Fruit fly (Drosophila melanogaster) whole organism, embryonic: ENCODE data around the gene Polr2F.

Experiments used
- CG10147 ChIP-seq: fragments of 200-800 bp; sonication (Bioruptor generic); optimal IDR thresholded peaks from 2 replicates; lab custom pipeline; 2019; ENCODE audit warnings: missing biosample characterization, mild to moderate bottlenecking, missing genetic modification characterization, moderate library complexity
- CG10366 ChIP-seq: fragments of 200-800 bp; sonication (Bioruptor generic); IDR thresholded peaks from 2 replicates; pipeline ENCODE4 v1.3.6; 2022; ENCODE audit warnings: missing biosample characterization, missing genetic modification characterization
- CG12219 ChIP-seq: fragments of 200-800 bp; sonication (Bioruptor generic); optimal IDR thresholded peaks from 3 replicates; lab custom pipeline; 2018; ENCODE audit warnings: missing biosample characterization, mild to moderate bottlenecking, missing genetic modification characterization
- CG12769 ChIP-seq: fragments of 200-800 bp; sonication (Bioruptor generic); optimal IDR thresholded peaks from 2 replicates; lab custom pipeline; 2019; ENCODE audit warnings: missing biosample characterization, mild to moderate bottlenecking, missing genetic modification characterization, moderate library complexity
- CG14667 ChIP-seq: fragments of 200-800 bp; sonication (Bioruptor generic); IDR thresholded peaks from 2 replicates; pipeline ENCODE4 v1.3.6; 2022; ENCODE audit warnings: missing biosample characterization, missing genetic modification characterization
- CG14860 ChIP-seq: fragments of 200-800 bp; sonication (Bioruptor generic); IDR thresholded peaks from 3 replicates; pipeline ENCODE4 v1.3.6; 2022; ENCODE audit warnings: missing biosample characterization, missing genetic modification characterization; ENCODE audit not compliant: partially characterized antibody
- CG1647 ChIP-seq: fragments of 200-800 bp; sonication (Bioruptor generic); optimal IDR thresholded peaks from 3 replicates; lab custom pipeline; 2016; ENCODE audit warnings: missing biosample characterization, missing genetic modification characterization
- CG17359 ChIP-seq: fragments of 200-800 bp; sonication (Bioruptor generic); optimal IDR thresholded peaks from 3 replicates; lab custom pipeline; 2018; ENCODE audit warnings: missing biosample characterization, mild to moderate bottlenecking, missing genetic modification characterization, moderate library complexity
- CG17612 ChIP-seq: fragments of 200-800 bp; sonication (Bioruptor generic); IDR thresholded peaks from 2 replicates; pipeline ENCODE4 v1.3.6; 2022; ENCODE audit warnings: missing biosample characterization, missing genetic modification characterization
- CG17912 ChIP-seq: fragments of 200-800 bp; sonication (Bioruptor generic); optimal IDR thresholded peaks from 2 replicates; lab custom pipeline; 2018; ENCODE audit warnings: missing biosample characterization, mild to moderate bottlenecking, missing genetic modification characterization
- CG18262 ChIP-seq: fragments of 200-800 bp; optimal IDR thresholded peaks from 3 replicates; lab custom pipeline; 2019; ENCODE audit warnings: missing biosample characterization, mild to moderate bottlenecking, missing genetic modification characterization, moderate library complexity
- CG1832 ChIP-seq: fragments of 200-800 bp; sonication (Bioruptor generic); optimal IDR thresholded peaks from 2 replicates; lab custom pipeline; 2017; ENCODE audit warnings: missing biosample characterization, mild to moderate bottlenecking, missing genetic modification characterization, inconsistent platforms
- CG3847 ChIP-seq: fragments of 200-800 bp; sonication (Bioruptor generic); IDR thresholded peaks from 2 replicates; pipeline ENCODE4 v1.3.6; 2022; ENCODE audit warnings: missing biosample characterization, missing genetic modification characterization
- CG4282 ChIP-seq: fragments of 200-800 bp; sonication (Bioruptor generic); optimal IDR thresholded peaks from 2 replicates; lab custom pipeline; 2016; ENCODE audit warnings: missing biosample characterization, missing genetic modification characterization
- CG6765 ChIP-seq: fragments of 200-800 bp; sonication (Bioruptor generic); optimal IDR thresholded peaks from 3 replicates; lab custom pipeline; 2017; ENCODE audit warnings: missing biosample characterization, mild to moderate bottlenecking, missing genetic modification characterization
- CG7963 ChIP-seq: fragments of 200-800 bp; sonication (Bioruptor generic); IDR thresholded peaks from 3 replicates; pipeline ENCODE4 v1.3.6; 2022; ENCODE audit warnings: missing biosample characterization, missing genetic modification characterization; ENCODE audit not compliant: partially characterized antibody
- CG8388 ChIP-seq: fragments of 200-800 bp; sonication (Bioruptor generic); optimal IDR thresholded peaks from 2 replicates; lab custom pipeline; 2019; ENCODE audit warnings: missing biosample characterization, mild to moderate bottlenecking, missing genetic modification characterization, moderate library complexity
- CG8478 ChIP-seq: fragments of >200 bp; optimal IDR thresholded peaks from 2 replicates; lab custom pipeline; 2018
- CG8765 ChIP-seq: fragments of 200-800 bp; sonication (Bioruptor generic); IDR thresholded peaks from 2 replicates; pipeline ENCODE4 v1.3.6; 2022; ENCODE audit warnings: missing biosample characterization, missing genetic modification characterization
- CG8924 ChIP-seq: fragments of 200-800 bp; optimal IDR thresholded peaks from 3 replicates; lab custom pipeline; 2019; ENCODE audit warnings: missing biosample characterization, mild to moderate bottlenecking, missing genetic modification characterization, moderate library complexity
- CG9215 ChIP-seq: fragments of 200-800 bp; sonication (Bioruptor generic); IDR thresholded peaks from 2 replicates; pipeline ENCODE4 v1.3.6; 2022; ENCODE audit warnings: missing biosample characterization, missing genetic modification characterization
- CG9876 ChIP-seq: fragments of 200-800 bp; sonication (Bioruptor generic); optimal IDR thresholded peaks from 2 replicates; lab custom pipeline; 2016; ENCODE audit warnings: missing biosample characterization, missing genetic modification characterization
- CoRest ChIP-seq: fragments of 200-800 bp; sonication (Bioruptor generic); optimal IDR thresholded peaks from 3 replicates; lab custom pipeline; 2018; ENCODE audit warnings: missing biosample characterization, mild to moderate bottlenecking, missing genetic modification characterization, moderate library complexity
- H15 ChIP-seq: fragments of 200-800 bp; sonication (Bioruptor generic); IDR thresholded peaks from 3 replicates; pipeline ENCODE4 v1.3.6; 2022; ENCODE audit warnings: missing biosample characterization, missing genetic modification characterization
- HmgZ ChIP-seq: fragments of 200-800 bp; sonication (Bioruptor generic); optimal IDR thresholded peaks from 2 replicates; lab custom pipeline; 2018; ENCODE audit warnings: missing biosample characterization, mild to moderate bottlenecking, missing genetic modification characterization
- Hr51 ChIP-seq, 2 experiments: fragments of 200-800 bp; sonication (Bioruptor generic); optimal IDR thresholded peaks; 2 replicates in 1 of 2; 3 replicates in 1 of 2; lab custom pipeline; 2016 to 2018; ENCODE audit warnings: missing biosample characterization in 2 of 2, missing genetic modification characterization in 2 of 2, mild to moderate bottlenecking in 1 of 2, moderate library complexity in 1 of 2
- Meics ChIP-seq: fragments of 200-800 bp; sonication (Bioruptor generic); optimal IDR thresholded peaks from 2 replicates; lab custom pipeline; 2017; ENCODE audit warnings: missing biosample characterization, mild to moderate bottlenecking, missing genetic modification characterization
- Myb ChIP-seq: fragments of 200-800 bp; sonication (Bioruptor generic); optimal IDR thresholded peaks from 2 replicates; lab custom pipeline; 2016; ENCODE audit warnings: missing biosample characterization, missing genetic modification characterization
- Opbp ChIP-seq: fragments of 200-800 bp; sonication (Bioruptor generic); IDR thresholded peaks from 3 replicates; pipeline ENCODE4 v1.3.6; 2022; ENCODE audit warnings: missing biosample characterization, missing genetic modification characterization; ENCODE audit not compliant: partially characterized antibody
- ab ChIP-seq: fragments of 200-800 bp; sonication (Bioruptor generic); optimal IDR thresholded peaks from 2 replicates; lab custom pipeline; 2016; ENCODE audit warnings: missing biosample characterization, missing genetic modification characterization
- amos ChIP-seq: fragments of 200-800 bp; sonication (Bioruptor generic); IDR thresholded peaks from 2 replicates; pipeline ENCODE4 v1.3.6; 2022; ENCODE audit warnings: missing biosample characterization, missing genetic modification characterization; ENCODE audit not compliant: partially characterized antibody
- ase ChIP-seq: fragments of 200-800 bp; sonication (Bioruptor generic); IDR thresholded peaks from 3 replicates; pipeline ENCODE4 v1.3.6; 2022; ENCODE audit warnings: missing biosample characterization, missing genetic modification characterization
- az2 ChIP-seq: fragments of 200-800 bp; sonication (Bioruptor generic); optimal IDR thresholded peaks from 3 replicates; lab custom pipeline; 2016; ENCODE audit warnings: missing biosample characterization, missing genetic modification characterization
- cg ChIP-seq: fragments of 200-800 bp; sonication (Bioruptor generic); optimal IDR thresholded peaks from 3 replicates; lab custom pipeline; 2019; ENCODE audit warnings: missing biosample characterization, mild to moderate bottlenecking, missing genetic modification characterization, moderate library complexity
- da ChIP-seq: fragments of 200-800 bp; sonication (Bioruptor generic); optimal IDR thresholded peaks from 2 replicates; lab custom pipeline; 2016; ENCODE audit warnings: missing biosample characterization, missing genetic modification characterization
- dmrt99B ChIP-seq: fragments of 200-800 bp; sonication (Bioruptor generic); optimal IDR thresholded peaks from 2 replicates; lab custom pipeline; 2018; ENCODE audit warnings: missing biosample characterization, mild to moderate bottlenecking, missing genetic modification characterization, moderate library complexity
- dysf ChIP-seq: fragments of 200-800 bp; sonication (Bioruptor generic); IDR thresholded peaks from 3 replicates; pipeline ENCODE4 v1.3.6; 2022; ENCODE audit warnings: missing biosample characterization, missing genetic modification characterization
- emc ChIP-seq: fragments of 200-800 bp; sonication (Bioruptor generic); optimal IDR thresholded peaks from 2 replicates; lab custom pipeline; 2016; ENCODE audit warnings: missing biosample characterization, missing genetic modification characterization
- eve ChIP-seq, 2 experiments: fragments of >200 bp; optimal IDR thresholded peaks; 2 replicates each; lab custom pipeline; 2017; ENCODE audit warnings: missing biosample characterization in 2 of 2, missing genetic modification characterization in 2 of 2
- fd64A ChIP-seq: fragments of 200-800 bp; sonication (Bioruptor generic); optimal IDR thresholded peaks from 3 replicates; lab custom pipeline; 2018; ENCODE audit warnings: missing biosample characterization, mild to moderate bottlenecking, missing genetic modification characterization
- jumu ChIP-seq: fragments of 200-800 bp; sonication (Bioruptor generic); optimal IDR thresholded peaks from 3 replicates; lab custom pipeline; 2016; ENCODE audit warnings: missing biosample characterization, missing genetic modification characterization
- lilli ChIP-seq: fragments of 200-800 bp; sonication (Bioruptor generic); optimal IDR thresholded peaks from 3 replicates; lab custom pipeline; 2016; ENCODE audit warnings: missing biosample characterization, missing genetic modification characterization
- lmd ChIP-seq: fragments of 200-800 bp; sonication (Bioruptor generic); IDR thresholded peaks from 2 replicates; pipeline ENCODE4 v1.3.6; 2022; ENCODE audit warnings: missing biosample characterization, missing genetic modification characterization
- nau ChIP-seq: fragments of 200-800 bp; sonication (Bioruptor generic); optimal IDR thresholded peaks from 3 replicates; lab custom pipeline; 2017; ENCODE audit warnings: missing biosample characterization, mild to moderate bottlenecking, missing genetic modification characterization, missing genetic modification reagents
- nerfin-1 ChIP-seq: fragments of 200-800 bp; sonication (Bioruptor generic); optimal IDR thresholded peaks from 3 replicates; lab custom pipeline; 2019; ENCODE audit warnings: missing biosample characterization, mild to moderate bottlenecking, missing genetic modification characterization, moderate library complexity
- org-1 ChIP-seq: fragments of 200-800 bp; sonication (Bioruptor generic); optimal IDR thresholded peaks from 2 replicates; lab custom pipeline; 2017; ENCODE audit warnings: missing biosample characterization, missing genetic modification characterization
- otp ChIP-seq: fragments of 200-800 bp; sonication (Bioruptor generic); IDR thresholded peaks from 3 replicates; pipeline ENCODE4, ENCODE4 v1.3.6; 2022; ENCODE audit warnings: missing biosample characterization, missing genetic modification characterization
- ro ChIP-seq: fragments of 200-800 bp; sonication (Bioruptor generic); IDR thresholded peaks from 2 replicates; pipeline ENCODE4 v1.3.6; 2022; ENCODE audit warnings: missing biosample characterization, missing genetic modification characterization
- sim ChIP-seq: fragments of 200-800 bp; sonication (Bioruptor generic); IDR thresholded peaks from 2 replicates; pipeline ENCODE4 v1.3.6; 2022; ENCODE audit warnings: missing biosample characterization, missing genetic modification characterization
- tup ChIP-seq: fragments of 200-800 bp; sonication (Bioruptor generic); optimal IDR thresholded peaks from 2 replicates; lab custom pipeline; 2016; ENCODE audit warnings: missing biosample characterization, mild to moderate bottlenecking, missing genetic modification characterization, moderate library complexity

The Polr2F gene

dm6 chr3R:5368170-5368781 lies 3.3 kb upstream of the Polr2F start, which contains the start of gene Cerk (continued):
- peak; percentile 62 for TF ChIP-seq CoRest
- peak; percentile 34; the same call in 1 of the 2 replicates for TF ChIP-seq CG10366 (GFP tag; lab: Robert Waterston, UW)
- 0 out of 3 replicates have a peak, but pooled peaks have one; percentile 33 for TF ChIP-seq otp (GFP tag; lab: Robert Waterston, UW)
- TF ChIP-seq sim (GFP tag; lab: Robert Waterston, UW): no peak
- peak; percentile 62 for TF ChIP-seq CG9876
- no peak for TF ChIP-seq ase
- TF ChIP-seq CG8478: no peak
- peak; percentile 13 to 59 for TF ChIP-seq Hr51 (GFP tag; optimal IDR thresholded peaks at IDR 0.05; lab: Kevin White, UChicago)
- TF ChIP-seq HmgZ: peak; percentile 53
- no peak for TF ChIP-seq CG17612
- TF ChIP-seq lmd (GFP tag; lab: Robert Waterston, UW): peak; percentile 48; the same call in 1 of the 2 replicates
- TF ChIP-seq ro: no peak
- no peak for TF ChIP-seq nerfin-1
- TF ChIP-seq CG1832 (GFP tag; lab: Kevin White, UChicago): no peak
- TF ChIP-seq CG4282 (GFP tag; lab: Kevin White, UChicago): no peak
- TF ChIP-seq CG8765 (GFP tag; lab: Robert Waterston, UW): no peak
- no peak for TF ChIP-seq CG12219 (GFP tag; lab: Kevin White, UChicago)
- peak; percentile 58; the same call in 2 of the 3 replicates for TF ChIP-seq dysf (GFP tag; lab: Robert Waterston, UW)
- no peak for TF ChIP-seq az2 (GFP tag; lab: Kevin White, UChicago)
- no peak; the same call in 1 of the 2 replicates for TF ChIP-seq CG14667 (GFP tag; lab: Robert Waterston, UW)
- TF ChIP-seq CG10147: no peak
- peak; percentile 95 for TF ChIP-seq Myb
- TF ChIP-seq cg (GFP tag; lab: Kevin White, UChicago): no peak
- TF ChIP-seq CG7963 (GFP tag; lab: Robert Waterston, UW): no peak
- peak; percentile 28 for TF ChIP-seq Meics (GFP tag; lab: Kevin White, UChicago)
- TF ChIP-seq CG1647 (GFP tag; lab: Kevin White, UChicago): no peak
- no peak for TF ChIP-seq CG17912
- TF ChIP-seq CG17359 (tag; lab: Kevin White, UChicago): no peak
- TF ChIP-seq tup (GFP tag; lab: Kevin White, UChicago): no peak
- TF ChIP-seq CG18262 (tag; lab: Kevin White, UChicago): no peak
- TF ChIP-seq lilli (GFP tag; lab: Kevin White, UChicago): peak; percentile 50
- TF ChIP-seq dmrt99B: no peak
- TF ChIP-seq da (GFP tag; lab: Kevin White, UChicago): peak; percentile 3
- no peak for TF ChIP-seq fd64A (GFP tag; lab: Kevin White, UChicago)
- no peak for TF ChIP-seq eve (GFP tag; optimal IDR thresholded peaks at IDR 0.05; lab: Kevin White, UChicago)
- no peak for TF ChIP-seq ab (GFP tag; lab: Kevin White, UChicago)
- TF ChIP-seq CG8388 (GFP tag; lab: Kevin White, UChicago): no peak
- TF ChIP-seq CG14860 (GFP tag; lab: Robert Waterston, UW): no peak
- TF ChIP-seq CG6765: no peak
- peak; percentile 5 for TF ChIP-seq jumu (GFP tag; lab: Kevin White, UChicago)
- TF ChIP-seq H15 (GFP tag; lab: Robert Waterston, UW): 0 out of 3 replicates have a peak, but pooled peaks have one; percentile 8
- TF ChIP-seq CG12769 (tag; lab: Kevin White, UChicago): peak; percentile 54
- no peak for TF ChIP-seq CG8924 (tag; lab: Kevin White, UChicago)
- TF ChIP-seq Opbp: peak; percentile 79
- no peak for TF ChIP-seq emc (GFP tag; lab: Kevin White, UChicago)
- peak; percentile 51 for TF ChIP-seq CG3847
- TF ChIP-seq nau (GFP tag; lab: Kevin White, UChicago): no peak
- TF ChIP-seq CG9215 (GFP tag; lab: Robert Waterston, UW): 0 out of 2 replicates have a peak, but pooled peaks have one; percentile 9
- TF ChIP-seq org-1: no peak
- peak; percentile 69; the same call in 1 of the 2 replicates for TF ChIP-seq amos (GFP tag; lab: Robert Waterston, UW)
